Fruit fly (Drosophila melanogaster) whole organism, embryonic: ENCODE measurements around the gene Chrac-16.

Source experiments
- BEAF-32 ChIP-seq: fragments of 200-800 bp; sonication (Bioruptor generic); optimal IDR thresholded peaks from 3 replicates; lab custom pipeline; 2017; ENCODE audit warnings: missing biosample characterization, missing genetic modification characterization, mild to moderate bottlenecking, moderate library complexity, missing genetic modification reagents
- CG12219 ChIP-seq: fragments of 200-800 bp; sonication (Bioruptor generic); optimal IDR thresholded peaks from 3 replicates; lab custom pipeline; 2018; ENCODE audit warnings: missing biosample characterization, mild to moderate bottlenecking, missing genetic modification characterization
- CG13894 ChIP-seq: fragments of 200-800 bp; sonication (Bioruptor generic); optimal IDR thresholded peaks from 3 replicates; lab custom pipeline; 2018; ENCODE audit warnings: missing biosample characterization, mild to moderate bottlenecking, missing genetic modification characterization, moderate library complexity
- CG14965 ChIP-seq: fragments of 200-800 bp; sonication (Bioruptor generic); optimal IDR thresholded peaks from 2 replicates; lab custom pipeline; 2016; ENCODE audit warnings: missing biosample characterization, missing genetic modification characterization, borderline replicate concordance
- CG15073 ChIP-seq: fragments of 200-800 bp; sonication (Bioruptor generic); optimal IDR thresholded peaks from 2 replicates; lab custom pipeline; 2016; ENCODE audit warnings: missing biosample characterization, missing genetic modification characterization
- CG1529 ChIP-seq: fragments of 200-800 bp; sonication (Bioruptor generic); optimal IDR thresholded peaks from 3 replicates; lab custom pipeline; 2018; ENCODE audit warnings: missing biosample characterization, missing genetic modification characterization
- CG15514 ChIP-seq: fragments of 200-800 bp; sonication (Bioruptor generic); optimal IDR thresholded peaks from 3 replicates; lab custom pipeline; 2017; ENCODE audit warnings: missing biosample characterization, missing genetic modification characterization, mild to moderate bottlenecking, moderate library complexity, missing genetic modification reagents
- CG2116 ChIP-seq: fragments of 200-800 bp; sonication (Bioruptor generic); optimal IDR thresholded peaks from 3 replicates; lab custom pipeline; 2018; ENCODE audit warnings: missing biosample characterization, mild to moderate bottlenecking, missing genetic modification characterization
- CG2129 ChIP-seq: fragments of 200-800 bp; sonication (Bioruptor generic); IDR thresholded peaks from 2 replicates; pipeline ENCODE4 v1.3.6; 2022; ENCODE audit warnings: missing biosample characterization, missing genetic modification characterization; ENCODE audit not compliant: partially characterized antibody
- CG4820 ChIP-seq: fragments of 200-800 bp; sonication (Bioruptor generic); optimal IDR thresholded peaks from 3 replicates; lab custom pipeline; 2016; ENCODE audit warnings: missing biosample characterization, missing genetic modification characterization
- CG5245 ChIP-seq: fragments of 200-800 bp; sonication (Bioruptor generic); optimal IDR thresholded peaks from 3 replicates; lab custom pipeline; 2016; ENCODE audit warnings: missing biosample characterization, missing genetic modification characterization
- CG6813 ChIP-seq: fragments of 200-800 bp; sonication (Bioruptor generic); optimal IDR thresholded peaks from 2 replicates; lab custom pipeline; 2017; ENCODE audit warnings: missing biosample characterization, missing genetic modification characterization, mild to moderate bottlenecking, moderate library complexity, missing genetic modification reagents
- CG7372 ChIP-seq: fragments of 200-800 bp; sonication (Bioruptor generic); IDR thresholded peaks from 2 replicates; pipeline ENCODE4 v1.3.6; 2022; ENCODE audit warnings: missing biosample characterization, missing genetic modification characterization
- CG8388 ChIP-seq: fragments of 200-800 bp; sonication (Bioruptor generic); optimal IDR thresholded peaks from 2 replicates; lab custom pipeline; 2019; ENCODE audit warnings: missing biosample characterization, mild to moderate bottlenecking, missing genetic modification characterization, moderate library complexity
- CG8765 ChIP-seq: fragments of 200-800 bp; sonication (Bioruptor generic); IDR thresholded peaks from 2 replicates; pipeline ENCODE4 v1.3.6; 2022; ENCODE audit warnings: missing biosample characterization, missing genetic modification characterization
- CG9727 ChIP-seq: fragments of 200-800 bp; sonication (Bioruptor generic); optimal IDR thresholded peaks from 3 replicates; lab custom pipeline; 2017; ENCODE audit warnings: missing biosample characterization, mild to moderate bottlenecking, missing genetic modification characterization
- Dek ChIP-seq: fragments of 200-800 bp; sonication (Bioruptor generic); optimal IDR thresholded peaks from 3 replicates; lab custom pipeline; 2019; ENCODE audit warnings: missing biosample characterization, mild to moderate bottlenecking, missing genetic modification characterization, moderate library complexity
- E2f1 ChIP-seq: fragments of 200-800 bp; sonication (Bioruptor generic); IDR thresholded peaks from 2 replicates; pipeline ENCODE4 v1.3.6; 2022; ENCODE audit warnings: missing biosample characterization, missing genetic modification characterization
- Ets97D ChIP-seq: fragments of 200-800 bp; sonication (Bioruptor generic); optimal IDR thresholded peaks from 3 replicates; lab custom pipeline; 2016; ENCODE audit warnings: missing biosample characterization, missing genetic modification characterization
- Gug ChIP-seq: fragments of 200-800 bp; sonication (Bioruptor generic); IDR thresholded peaks from 4 replicates; pipeline ENCODE4 v1.3.6; 2022; ENCODE audit warnings: missing biosample characterization, missing genetic modification characterization
- H15 ChIP-seq: fragments of 200-800 bp; sonication (Bioruptor generic); IDR thresholded peaks from 3 replicates; pipeline ENCODE4 v1.3.6; 2022; ENCODE audit warnings: missing biosample characterization, missing genetic modification characterization
- Jarid2 ChIP-seq: fragments of 200-800 bp; sonication (Bioruptor generic); optimal IDR thresholded peaks from 3 replicates; lab custom pipeline; 2017; ENCODE audit warnings: mild to moderate bottlenecking, missing biosample characterization, missing genetic modification reagents, missing genetic modification characterization
- Lhr ChIP-seq: fragments of 200-800 bp; sonication (Bioruptor generic); optimal IDR thresholded peaks from 3 replicates; lab custom pipeline; 2017; ENCODE audit warnings: mild to moderate bottlenecking, missing biosample characterization, missing genetic modification reagents, missing genetic modification characterization
- MESR4 ChIP-seq: fragments of 200-800 bp; sonication (Bioruptor generic); optimal IDR thresholded peaks from 2 replicates; lab custom pipeline; 2018; ENCODE audit warnings: missing biosample characterization, mild to moderate bottlenecking, missing genetic modification characterization, moderate library complexity
- Med ChIP-seq: fragments of 200-800 bp; sonication (Bioruptor generic); peaks from one replicate; lab custom pipeline; 2016; ENCODE audit warnings: missing biosample characterization, missing genetic modification characterization, mild to moderate bottlenecking, inconsistent platforms, moderate library complexity
- Nf-YB ChIP-seq: fragments of 200-800 bp; sonication (Bioruptor generic); optimal IDR thresholded peaks from 3 replicates; lab custom pipeline; 2019; ENCODE audit warnings: missing biosample characterization, mild to moderate bottlenecking, missing genetic modification characterization, moderate library complexity
- Ptx1 ChIP-seq: fragments of 200-800 bp; sonication (Bioruptor generic); IDR thresholded peaks from 2 replicates; pipeline ENCODE4 v1.3.6; 2022; ENCODE audit warnings: missing biosample characterization, missing genetic modification characterization
- Six4 ChIP-seq: fragments of 200-800 bp; sonication (Bioruptor generic); optimal IDR thresholded peaks from 2 replicates; lab custom pipeline; 2016; ENCODE audit warnings: missing biosample characterization, missing genetic modification characterization
- Sox100B ChIP-seq: fragments of 200-800 bp; sonication (Bioruptor generic); optimal IDR thresholded peaks from 3 replicates; lab custom pipeline; 2018; ENCODE audit warnings: missing biosample characterization, mild to moderate bottlenecking, missing genetic modification characterization
- Sry-δ ChIP-seq: fragments of 200-800 bp; sonication (Bioruptor generic); optimal IDR thresholded peaks from 2 replicates; lab custom pipeline; 2016; ENCODE audit warnings: missing biosample characterization, missing genetic modification characterization
- Ssrp ChIP-seq: fragments of 200-800 bp; sonication (Bioruptor generic); optimal IDR thresholded peaks from 2 replicates; lab custom pipeline; 2018; ENCODE audit warnings: missing biosample characterization, mild to moderate bottlenecking, missing genetic modification characterization, moderate library complexity
- Tbp ChIP-seq: fragments of >200 bp; optimal IDR thresholded peaks from 2 replicates; lab custom pipeline; 2018; ENCODE audit warnings: missing biosample characterization, missing genetic modification characterization
- ci ChIP-seq: fragments of 200-800 bp; sonication (Bioruptor generic); IDR thresholded peaks from 3 replicates; pipeline ENCODE4 v1.3.6; 2022; ENCODE audit warnings: missing biosample characterization, missing genetic modification characterization
- da ChIP-seq: fragments of 200-800 bp; sonication (Bioruptor generic); optimal IDR thresholded peaks from 2 replicates; lab custom pipeline; 2016; ENCODE audit warnings: missing biosample characterization, missing genetic modification characterization
- dati ChIP-seq: fragments of 200-800 bp; sonication (Bioruptor generic); IDR thresholded peaks from 2 replicates; pipeline ENCODE4 v1.3.6; 2022; ENCODE audit warnings: missing biosample characterization, missing genetic modification characterization
- eve ChIP-seq, 2 experiments: fragments of >200 bp; optimal IDR thresholded peaks; 2 replicates each; lab custom pipeline; 2017; ENCODE audit warnings: missing biosample characterization in 2 of 2, missing genetic modification characterization in 2 of 2
- gcm ChIP-seq: fragments of 200-800 bp; sonication (Bioruptor generic); optimal IDR thresholded peaks from 2 replicates; lab custom pipeline; 2019; ENCODE audit warnings: missing biosample characterization, mild to moderate bottlenecking, missing genetic modification characterization, moderate library complexity
- gsb-n ChIP-seq: fragments of 200-800 bp; sonication (Bioruptor generic); optimal IDR thresholded peaks from 3 replicates; lab custom pipeline; 2018; ENCODE audit warnings: missing biosample characterization, mild to moderate bottlenecking, missing genetic modification characterization
- jing ChIP-seq: fragments of 200-800 bp; sonication (Bioruptor generic); optimal IDR thresholded peaks from 2 replicates; lab custom pipeline; 2018; ENCODE audit warnings: missing biosample characterization, mild to moderate bottlenecking, missing genetic modification characterization
- odd ChIP-seq: fragments of 200-800 bp; sonication (Bioruptor generic); optimal IDR thresholded peaks from 2 replicates; lab custom pipeline; 2017; ENCODE audit warnings: missing biosample characterization, mild to moderate bottlenecking, missing genetic modification characterization
- pho ChIP-seq: fragments of 200-800 bp; sonication (Bioruptor generic); optimal IDR thresholded peaks from 2 replicates; lab custom pipeline; 2016; ENCODE audit warnings: missing biosample characterization, missing genetic modification characterization
- phol ChIP-seq: fragments of 200-800 bp; sonication (Bioruptor generic); optimal IDR thresholded peaks from 3 replicates; lab custom pipeline; 2018; ENCODE audit warnings: missing biosample characterization, mild to moderate bottlenecking, missing genetic modification characterization, moderate library complexity
- stwl ChIP-seq: fragments of 200-800 bp; sonication (Bioruptor generic); optimal IDR thresholded peaks from 3 replicates; lab custom pipeline; 2018; ENCODE audit warnings: missing biosample characterization, mild to moderate bottlenecking, missing genetic modification characterization, moderate library complexity
- twi ChIP-seq: fragments of 200-800 bp; optimal IDR thresholded peaks from 2 replicates; lab custom pipeline; 2019; ENCODE audit warnings: missing biosample characterization, mild to moderate bottlenecking, missing genetic modification characterization, moderate library complexity
- unpg ChIP-seq: fragments of 200-800 bp; sonication (Bioruptor generic); optimal IDR thresholded peaks from 3 replicates; lab custom pipeline; 2018; ENCODE audit warnings: missing biosample characterization, mild to moderate bottlenecking, missing genetic modification characterization, moderate library complexity
- zfh1 ChIP-seq: fragments of 200-800 bp; sonication (Bioruptor generic); IDR thresholded peaks from 3 replicates; pipeline ENCODE4 v1.3.6; 2022; ENCODE audit warnings: missing biosample characterization, missing genetic modification characterization

The Chrac-16 gene

dm6 chrX:11993279-11993678 is 24.5 kb downstream of the Chrac-16 start:
- TF ChIP-seq gcm (no peak), CG2116 (GFP tag; lab: Kevin White, UChicago) (peak; percentile 68), MESR4 (GFP tag; lab: Kevin White, UChicago) (no peak), CG8388 (no peak), CG9727 (no peak), dati (no peak), Gug (no peak), Sox100B (GFP tag; lab: Kevin White, UChicago) (no peak), Nf-YB (GFP tag; lab: Kevin White, UChicago) (no peak), eve (GFP tag; optimal IDR thresholded peaks at IDR 0.05; lab: Kevin White, UChicago) (no peak), CG15073 (GFP tag; lab: Kevin White, UChicago) (no peak), CG7372 (GFP tag; lab: Robert Waterston, UW) (no peak), Six4 (GFP tag; lab: Kevin White, UChicago) (no peak), gsb-n (tag; lab: Kevin White, UChicago) (no peak), phol (peak; percentile 14), CG1529 (no peak), CG15514 (GFP tag; lab: Kevin White, UChicago) (peak; percentile 67), BEAF-32 (GFP tag; lab: Kevin White, UChicago) (peak; percentile 25), odd (GFP tag; lab: Kevin White, UChicago) (no peak), stwl (tag; lab: Kevin White, UChicago) (peak; percentile 95), H15 (GFP tag; lab: Robert Waterston, UW) (no peak), CG4820 (GFP tag; lab: Kevin White, UChicago) (no peak), Sry-δ (peak; percentile 33), Ets97D (GFP tag; lab: Kevin White, UChicago) (peak; percentile 64), ci (GFP tag; lab: Robert Waterston, UW) (no peak), E2f1 (GFP tag; lab: Robert Waterston, UW) (no peak), jing (GFP tag; lab: Kevin White, UChicago) (no peak), CG14965 (GFP tag; lab: Kevin White, UChicago) (no peak), CG5245 (no peak), CG2129 (peak; percentile 13; the same call in 1 of the 2 replicates), da (GFP tag; lab: Kevin White, UChicago) (no peak), CG8765 (GFP tag; lab: Robert Waterston, UW) (no peak), CG12219 (GFP tag; lab: Kevin White, UChicago) (no peak), zfh1 (GFP tag; lab: Robert Waterston, UW) (no peak), CG6813 (GFP tag; lab: Kevin White, UChicago) (no peak), Tbp (GFP tag; lab: Kevin White, UChicago) (no peak), Jarid2 (GFP tag; lab: Kevin White, UChicago) (no peak), Med (GFP tag; lab: Kevin White, UChicago) (peak; percentile 0), Dek (no peak), Ptx1 (GFP tag; lab: Robert Waterston, UW) (no peak)

- TF ChIP-seq jing (GFP tag; lab: Kevin White, UChicago) (no peak), Ssrp (no peak), unpg (GFP tag; lab: Kevin White, UChicago) (no peak), Lhr (GFP tag; lab: Kevin White, UChicago) (no peak), twi (no peak), CG13894 (tag; lab: Kevin White, UChicago) (no peak), pho (no peak)
These were observed 25.1 kb downstream of the Chrac-16 start, which contains the start of gene CG18130 for dm6 chrX:11992668-11993067. TSS of gene CG18130 (minus strand) at chrX:11992768.
